In the genomic region with DNA sequence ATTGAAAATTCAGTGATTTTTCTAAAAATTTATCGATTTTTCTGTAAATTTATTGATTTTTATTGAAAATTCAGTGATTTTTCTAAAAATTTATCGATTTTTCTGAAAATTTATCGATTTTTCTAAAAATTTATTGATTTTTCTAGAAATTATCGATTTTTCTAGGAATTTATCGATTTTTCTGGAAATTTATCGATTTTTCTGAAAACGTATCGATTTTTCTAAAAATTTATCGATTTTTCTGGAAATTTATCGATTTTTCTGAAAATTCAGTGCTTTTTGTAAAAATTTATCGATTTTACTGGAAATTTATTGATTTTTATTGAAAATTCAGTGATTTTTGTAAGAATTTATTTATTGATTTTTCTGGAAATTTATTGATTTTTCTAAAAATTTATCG, we compare ENCODE assay signal across 4 worm cellular contexts.
A peak's percentile ranks its signal among the peaks of the same experiment; 100 is the strongest.
TF ChIP-seq lines count a peak whose summit lies in the region.

No protein-coding gene starts in this region.

TF ChIP-seq in whole organism, L3 larva, 47 proteins besides CTCF, POLR2A, EP300 and RAD21:
- TF ChIP-seq ceh-28 (tag; optimal IDR thresholded peaks at IDR 0.05; lab: Kevin White, UChicago): peak; percentile 83

TF ChIP-seq in whole organism, L4 larva, 104 proteins besides CTCF, POLR2A, EP300 and RAD21:
- peak; percentile 41 for TF ChIP-seq ceh-28 (tag; optimal IDR thresholded peaks at IDR 0.05; lab: Kevin White, UChicago)

TF ChIP-seq in whole organism, late embryonic, 69 proteins besides CTCF, POLR2A, EP300 and RAD21:
- TF ChIP-seq ceh-48 (tag; optimal IDR thresholded peaks at IDR 0.05; lab: Kevin White, UChicago): peak; percentile 68

TF ChIP-seq in whole organism, midembryonic, 9 proteins besides CTCF, POLR2A, EP300 and RAD21:
- TF ChIP-seq T22C8.4 (GFP tag; IDR thresholded peaks at IDR 0.05; lab: Robert Waterston, UW): peak; percentile 19
